Fruit fly (Drosophila melanogaster) S2 (cell line): ENCODE results near the gene CG2202.

Experiments
- CG8478 ChIP-seq: fragments of >200 bp; optimal IDR thresholded peaks from 2 replicates; lab custom pipeline; 2018
- CTCF ChIP-seq, 2 experiments: fragments of >200 bp; optimal IDR thresholded peaks; 2 replicates each; lab custom pipeline; 2018

DNA sequence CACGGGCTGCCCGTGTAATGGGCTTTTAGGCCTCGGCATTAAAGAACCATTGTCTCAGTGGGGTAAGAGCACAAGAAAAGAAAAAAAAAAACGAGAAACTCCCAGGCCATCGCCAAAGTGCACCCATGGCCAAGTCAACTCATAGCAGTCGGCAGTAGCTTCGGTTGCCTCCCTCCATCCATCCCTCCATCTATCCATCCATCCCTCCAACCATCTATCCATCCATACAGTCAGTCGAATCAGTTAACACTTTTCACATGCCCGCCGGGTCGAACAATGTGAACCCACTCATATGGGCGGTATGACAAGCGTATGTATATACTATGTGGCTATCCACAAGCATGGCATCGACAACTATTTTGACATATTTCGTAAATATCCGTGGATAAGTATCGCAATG, 19.1 kb downstream of the CG2202 start:
- TF ChIP-seq CG8478 (lab: Kevin White, UChicago) (no peak), CTCF (optimal IDR thresholded peaks at IDR 0.05; lab: Kevin White, UChicago) (no peak)
